Worm (Caenorhabditis elegans) whole organism, mixed stage, embryonic: ENCODE results near the gene nhr-235.

ENCODE experiments used
- M03D4.4 ChIP-seq: sonication (generic microtip); optimal IDR thresholded peaks from 2 replicates; lab custom pipeline; 2017; ENCODE audit warnings: mild to moderate bottlenecking, missing genetic modification characterization, missing compliant biosample characterization
- bed-3 ChIP-seq: fragments of 200-800 bp; sonication (Bioruptor generic); optimal IDR thresholded peaks from 3 replicates; lab custom pipeline; 2018; ENCODE audit warnings: mild to moderate bottlenecking, missing genetic modification characterization, moderate library complexity, missing compliant biosample characterization
- blmp-1 ChIP-seq: fragments of 150-350 bp; optimal IDR thresholded peaks from 2 replicates; lab custom pipeline; 2014; ENCODE audit warnings: missing biosample characterization, missing genetic modification characterization
- ceh-39 ChIP-seq: fragments of 150-350 bp; optimal IDR thresholded peaks from 2 replicates; lab custom pipeline; 2014; ENCODE audit warnings: missing biosample characterization, missing genetic modification characterization
- ceh-83 ChIP-seq: fragments of 200-800 bp; sonication (Bioruptor generic); optimal IDR thresholded peaks from 2 replicates; lab custom pipeline; 2018; ENCODE audit warnings: mild to moderate bottlenecking, missing genetic modification characterization, missing compliant biosample characterization
- ces-1 ChIP-seq: fragments of 150-350 bp; optimal IDR thresholded peaks from 2 replicates; lab custom pipeline; 2014; ENCODE audit warnings: missing biosample characterization, missing genetic modification reagents, missing genetic modification characterization
- cnd-1 ChIP-seq: fragments of 200-800 bp; sonication (Bioruptor generic); optimal IDR thresholded peaks from 2 replicates; lab custom pipeline; 2018; ENCODE audit warnings: mild to moderate bottlenecking, missing genetic modification characterization, missing compliant biosample characterization
- drap-1 ChIP-seq: fragments of 200-800 bp; sonication (Bioruptor generic); optimal IDR thresholded peaks from 3 replicates; lab custom pipeline; 2018; ENCODE audit warnings: mild to moderate bottlenecking, missing genetic modification characterization, missing compliant biosample characterization
- elt-1 ChIP-seq: sonication (generic microtip); optimal IDR thresholded peaks from 2 replicates; lab custom pipeline; 2017; ENCODE audit warnings: missing genetic modification characterization, mild to moderate bottlenecking, missing compliant biosample characterization, antibody characterized with exemption, moderate library complexity, borderline replicate concordance; ENCODE audit not compliant: insufficient read depth
- elt-3 ChIP-seq: fragments of 150-350 bp; optimal IDR thresholded peaks from 2 replicates; lab custom pipeline; 2014; ENCODE audit warnings: missing biosample characterization, missing genetic modification characterization
- hlh-1 ChIP-seq: fragments of 150-350 bp; optimal IDR thresholded peaks from 2 replicates; lab custom pipeline; 2014; ENCODE audit warnings: missing biosample characterization, missing genetic modification reagents, missing genetic modification characterization
- lin-32 ChIP-seq: fragments of 200-800 bp; sonication (Bioruptor generic); optimal IDR thresholded peaks from 2 replicates; lab custom pipeline; 2018; ENCODE audit warnings: mild to moderate bottlenecking, missing genetic modification characterization, missing compliant biosample characterization
- lsy-2 ChIP-seq: fragments of 150-350 bp; optimal IDR thresholded peaks from 2 replicates; lab custom pipeline; 2014; ENCODE audit warnings: missing biosample characterization, missing genetic modification characterization
- mab-5 ChIP-seq: fragments of 150-350 bp; optimal IDR thresholded peaks from 2 replicates; lab custom pipeline; 2014; ENCODE audit warnings: missing biosample characterization, missing genetic modification characterization
- mep-1 ChIP-seq: fragments of 150-350 bp; optimal IDR thresholded peaks from 2 replicates; lab custom pipeline; 2017; ENCODE audit warnings: missing biosample characterization, missing genetic modification reagents, missing genetic modification characterization, inconsistent platforms
- mls-2 ChIP-seq: sonication (generic microtip); optimal IDR thresholded peaks from 2 replicates; lab custom pipeline; 2016; ENCODE audit warnings: mild to moderate bottlenecking, missing genetic modification characterization, moderate library complexity, missing compliant biosample characterization
- nhr-12 ChIP-seq: fragments of 150-350 bp; optimal IDR thresholded peaks from 2 replicates; lab custom pipeline; 2014; ENCODE audit warnings: missing biosample characterization, missing genetic modification characterization
- nhr-2 ChIP-seq: fragments of 150-350 bp; optimal IDR thresholded peaks from 2 replicates; lab custom pipeline; 2014; ENCODE audit warnings: missing biosample characterization, missing genetic modification characterization
- nhr-237 ChIP-seq: fragments of 150-350 bp; optimal IDR thresholded peaks from 2 replicates; lab custom pipeline; 2014; ENCODE audit warnings: missing biosample characterization, missing genetic modification characterization
- nhr-76 ChIP-seq: sonication (generic microtip); optimal IDR thresholded peaks from 2 replicates; lab custom pipeline; 2017; ENCODE audit warnings: missing biosample characterization, missing genetic modification characterization
- pha-4 ChIP-seq: fragments of 150-350 bp; optimal IDR thresholded peaks from 2 replicates; lab custom pipeline; 2018; ENCODE audit warnings: missing biosample characterization, missing genetic modification reagents, missing genetic modification characterization
- sem-2 ChIP-seq: fragments of 200-800 bp; sonication (Bioruptor generic); optimal IDR thresholded peaks from 2 replicates; lab custom pipeline; 2018; ENCODE audit warnings: mild to moderate bottlenecking, missing genetic modification characterization, missing compliant biosample characterization
- sptf-1 ChIP-seq: sonication (generic microtip); optimal IDR thresholded peaks from 2 replicates; lab custom pipeline; 2017; ENCODE audit warnings: mild to moderate bottlenecking, missing genetic modification characterization, moderate library complexity, missing compliant biosample characterization
- tbx-8 ChIP-seq: fragments of 200-800 bp; sonication (Bioruptor generic); optimal IDR thresholded peaks from 2 replicates; lab custom pipeline; 2018; ENCODE audit warnings: mild to moderate bottlenecking, missing genetic modification characterization, moderate library complexity, missing compliant biosample characterization
- unc-120 ChIP-seq: sonication (generic microtip); optimal IDR thresholded peaks from 2 replicates; lab custom pipeline; 2017; ENCODE audit warnings: missing genetic modification characterization, missing compliant biosample characterization; ENCODE audit not compliant: poor library complexity, severe bottlenecking
- unc-39 ChIP-seq: fragments of 150-350 bp; optimal IDR thresholded peaks from 2 replicates; lab custom pipeline; 2014; ENCODE audit warnings: missing biosample characterization, missing genetic modification characterization
- unc-62 ChIP-seq: fragments of 150-350 bp; optimal IDR thresholded peaks from 2 replicates; lab custom pipeline; 2014; ENCODE audit warnings: missing biosample characterization, missing genetic modification reagents, missing genetic modification characterization
- zip-8 ChIP-seq: fragments of 150-350 bp; optimal IDR thresholded peaks from 2 replicates; lab custom pipeline; 2014; ENCODE audit warnings: missing biosample characterization, missing genetic modification characterization
- ztf-11 ChIP-seq: fragments of 150-350 bp; optimal IDR thresholded peaks from 2 replicates; lab custom pipeline; 2014; ENCODE audit warnings: missing biosample characterization, missing genetic modification characterization

nhr-235 gene

ce11 chrII:12612218-12612617, 28.3 kb upstream of the nhr-235 start, which contains the start of gene nspe-4:
Gene nspe-4, plus strand, starts transcription at chrII:12612518.
- no peak for TF ChIP-seq drap-1

- no peak for TF ChIP-seq ceh-83 (GFP tag; lab: Kevin White, UChicago)
- no peak for TF ChIP-seq zip-8 (tag; lab: Kevin White, UChicago)
- no peak for TF ChIP-seq nhr-237
- no peak for TF ChIP-seq hlh-1 (tag; lab: Kevin White, UChicago)
- no peak for TF ChIP-seq nhr-76
- TF ChIP-seq nhr-2 (tag; lab: Kevin White, UChicago), result no peak
- TF ChIP-seq unc-62 (GFP tag; lab: Kevin White, UChicago), result no peak
- no peak for TF ChIP-seq nhr-12
- TF ChIP-seq sptf-1 (tag; lab: Kevin White, UChicago), result no peak
- no peak for TF ChIP-seq M03D4.4 (tag; lab: Kevin White, UChicago)
- TF ChIP-seq lsy-2 (tag; lab: Kevin White, UChicago), result no peak
- no peak for TF ChIP-seq unc-120 (tag; lab: Kevin White, UChicago)
- TF ChIP-seq ceh-39 (tag; lab: Kevin White, UChicago), result no peak
- no peak for TF ChIP-seq cnd-1 (tag; lab: Kevin White, UChicago)
- no peak for TF ChIP-seq pha-4 (tag; lab: Kevin White, UChicago)
- no peak for TF ChIP-seq bed-3 (GFP tag; lab: Kevin White, UChicago)
- TF ChIP-seq elt-1 (tag; lab: Kevin White, UChicago), result no peak
- no peak for TF ChIP-seq drap-1
These were observed 25.1 kb upstream of the nhr-235 start for ce11 chrII:12615413-12615812.

ce11 chrII:12616081-12616480, 24.4 kb upstream of the nhr-235 start, which contains the start of gene nspe-6:
Gene nspe-6, minus strand, starts transcription at chrII:12616181.
- TF ChIP-seq mab-5 (no peak), lin-32 (GFP tag; lab: Kevin White, UChicago) (no peak), pha-4 (tag; lab: Kevin White, UChicago) (no peak), ztf-11 (tag; lab: Kevin White, UChicago) (no peak)
- TF ChIP-seq, all 35 proteins: peak for 0

- TF ChIP-seq lsy-2 (tag; lab: Kevin White, UChicago) (no peak), ces-1 (GFP tag; lab: Kevin White, UChicago) (no peak), sem-2 (no peak), unc-120 (tag; lab: Kevin White, UChicago) (no peak), unc-39 (tag; lab: Kevin White, UChicago) (no peak), cnd-1 (tag; lab: Kevin White, UChicago) (no peak), elt-1 (tag; lab: Kevin White, UChicago) (no peak)
These were observed 22.9 kb upstream of the nhr-235 start, which contains the start of gene nspe-3 for ce11 chrII:12617586-12617985. Gene nspe-3, plus strand, starts transcription at chrII:12617886.

- TF ChIP-seq sptf-1 (tag; lab: Kevin White, UChicago), result no peak
- TF ChIP-seq cnd-1 (tag; lab: Kevin White, UChicago), result no peak
- TF ChIP-seq unc-62 (GFP tag; lab: Kevin White, UChicago), result no peak
- no peak for TF ChIP-seq ceh-39 (tag; lab: Kevin White, UChicago)
- no peak for TF ChIP-seq unc-120 (tag; lab: Kevin White, UChicago)
- no peak for TF ChIP-seq unc-39 (tag; lab: Kevin White, UChicago)
- no peak for TF ChIP-seq pha-4 (tag; lab: Kevin White, UChicago)
- TF ChIP-seq bed-3 (GFP tag; lab: Kevin White, UChicago), result no peak
- no peak for TF ChIP-seq M03D4.4 (tag; lab: Kevin White, UChicago)
- TF ChIP-seq zip-8 (tag; lab: Kevin White, UChicago), result no peak
- TF ChIP-seq elt-3 (tag; lab: Kevin White, UChicago), result no peak
- TF ChIP-seq ces-1 (GFP tag; lab: Kevin White, UChicago), result no peak
- no peak for TF ChIP-seq tbx-8 (GFP tag; lab: Kevin White, UChicago)
- TF ChIP-seq lsy-2 (tag; lab: Kevin White, UChicago), result no peak
- TF ChIP-seq, all 35 proteins: peak for 0
These were observed 21.2 kb upstream of the nhr-235 start, which contains the start of gene nspe-2 for ce11 chrII:12619288-12619687. Gene nspe-2, minus strand, starts transcription at chrII:12619388.

- TF ChIP-seq blmp-1 (tag; lab: Kevin White, UChicago), result no peak
- no peak for TF ChIP-seq sptf-1 (tag; lab: Kevin White, UChicago)
- TF ChIP-seq ztf-11 (tag; lab: Kevin White, UChicago), result no peak
- TF ChIP-seq tbx-8 (GFP tag; lab: Kevin White, UChicago), result no peak
- no peak for TF ChIP-seq lsy-2 (tag; lab: Kevin White, UChicago)
- TF ChIP-seq mep-1, result no peak
- no peak for TF ChIP-seq nhr-237
- no peak for TF ChIP-seq M03D4.4 (tag; lab: Kevin White, UChicago)
- no peak for TF ChIP-seq unc-62 (GFP tag; lab: Kevin White, UChicago)
- TF ChIP-seq sem-2, result no peak
- TF ChIP-seq mls-2 (tag; lab: Kevin White, UChicago), result no peak
These were observed 19.7 kb upstream of the nhr-235 start, which contains the start of gene nspe-1 for ce11 chrII:12620764-12621163. Gene nspe-1, minus strand, starts transcription at chrII:12620864.
